Fruit fly (Drosophila melanogaster): Measurements from ENCODE around the gene Cortactin.

DNA sequence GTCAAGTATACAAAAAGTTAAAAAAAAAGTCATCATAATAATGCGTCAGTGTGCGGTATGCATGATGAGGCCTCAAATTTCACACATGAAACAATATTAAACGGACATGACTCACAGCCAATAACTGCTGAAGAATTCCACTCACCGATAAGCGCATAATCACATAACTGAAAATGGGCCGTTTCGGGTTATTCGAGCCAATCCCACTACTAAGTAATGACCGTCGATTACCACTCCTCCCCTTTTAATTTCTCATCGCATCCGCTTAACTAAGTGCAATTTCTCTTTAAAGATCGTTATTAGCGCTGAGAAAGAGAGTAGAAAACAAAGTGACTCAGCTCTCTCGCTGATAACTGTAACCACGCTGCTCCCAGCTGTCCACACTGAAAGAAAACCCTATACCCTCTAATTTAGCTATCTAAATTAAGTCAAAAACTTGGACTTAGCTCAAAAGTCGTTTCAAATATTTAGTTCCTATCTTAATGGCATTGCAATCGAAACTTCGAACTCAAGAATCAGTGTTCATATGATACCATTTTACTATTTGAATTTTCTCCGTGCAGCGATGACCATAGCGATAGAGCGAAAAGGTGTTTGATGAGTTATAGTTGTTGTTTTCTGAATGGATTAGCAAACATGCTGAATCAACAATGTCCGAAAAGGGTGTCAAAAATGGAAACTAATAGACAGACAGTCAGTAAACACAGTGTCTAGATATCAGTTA lies 48.6 kb upstream of the Cortactin start:
- TF ChIP-seq CG8159 (tag; optimal IDR thresholded peaks at IDR 0.05) = peak; percentile 61
- 0 out of 2 replicates have a peak, but pooled peaks have one; percentile 10 for TF ChIP-seq CG10348 (GFP tag; IDR thresholded peaks at IDR 0.05)
- no peak for TF ChIP-seq Pif1A (GFP tag; optimal IDR thresholded peaks at IDR 0.05)
- no peak for TF ChIP-seq EcR (GFP tag; optimal IDR thresholded peaks at IDR 0.05)

Measured in whole organism, pupa.